Worm (Caenorhabditis elegans) whole organism, young adult: ENCODE results near the gene C04H5.7.

ENCODE experiments used
- F55B11.4 ChIP-seq: sonication (generic microtip); optimal IDR thresholded peaks from 2 replicates; lab custom pipeline; 2016; ENCODE audit warnings: missing compliant biosample characterization, missing genetic modification characterization, borderline replicate concordance; ENCODE audit not compliant: insufficient read depth
- ccch-3 ChIP-seq: fragments of 200-800 bp; sonication (Bioruptor generic); optimal IDR thresholded peaks from 2 replicates; lab custom pipeline; 2018; ENCODE audit warnings: mild to moderate bottlenecking, missing genetic modification characterization, missing compliant biosample characterization
- dox-1 ChIP-seq: fragments of 200-800 bp; sonication (Bioruptor generic); IDR thresholded peaks from 2 replicates; pipeline ENCODE4 v1.3.6; 2022; ENCODE audit warnings: missing genetic modification reagents, missing genetic modification characterization, missing compliant biosample characterization
- mes-4 ChIP-seq: sonication (generic microtip); optimal IDR thresholded peaks from 2 replicates; lab custom pipeline; 2016; ENCODE audit warnings: missing genotype, missing genetic modification characterization, missing compliant biosample characterization
- unc-130 ChIP-seq: sonication (generic microtip); optimal IDR thresholded peaks from 2 replicates; lab custom pipeline; 2016; ENCODE audit warnings: missing genetic modification reagents, missing genetic modification characterization, missing compliant biosample characterization
- xnd-1 ChIP-seq: sonication (generic microtip); optimal IDR thresholded peaks from 2 replicates; lab custom pipeline; 2016; ENCODE audit warnings: missing genotype, missing genetic modification reagents, missing genetic modification characterization, missing compliant biosample characterization

DNA sequence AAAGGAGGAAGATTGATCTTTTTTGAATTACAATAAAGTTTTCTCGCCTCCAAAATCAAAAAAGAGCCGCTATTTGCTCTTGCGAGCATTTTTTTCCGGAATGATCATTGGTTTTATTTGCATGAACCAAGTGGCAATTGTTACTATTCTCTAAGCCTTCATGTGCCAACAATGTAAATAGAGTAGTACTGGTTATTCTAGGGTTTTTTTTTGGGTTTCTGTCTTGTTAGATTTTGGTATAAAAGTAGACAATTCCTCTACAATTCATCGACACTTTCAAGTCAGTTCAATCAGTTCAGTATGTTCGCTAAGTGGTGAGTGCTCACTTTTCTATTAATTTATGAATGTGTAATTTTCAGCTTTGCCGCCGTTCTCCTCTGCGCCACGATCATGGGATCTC lies 40.3 kb downstream of the C04H5.7 start, which contains the start of gene nspb-7:
- TF ChIP-seq xnd-1 (tag; lab: Kevin White, UChicago), result no peak
- no peak for TF ChIP-seq unc-130
- TF ChIP-seq dox-1 (GFP tag; lab: Robert Waterston, UW), result no peak
- no peak for TF ChIP-seq ccch-3 (GFP tag; lab: Kevin White, UChicago)
- no peak for TF ChIP-seq F55B11.4 (tag; lab: Kevin White, UChicago)
- TF ChIP-seq mes-4 (tag; lab: Kevin White, UChicago), result no peak
